Worm (Caenorhabditis elegans) whole organism, L2 larva: ENCODE data around the gene srg-16.

Source experiments
- alr-1 ChIP-seq: fragments of 150-350 bp; optimal IDR thresholded peaks from 2 replicates; lab custom pipeline; 2014; ENCODE audit warnings: missing biosample characterization, missing genetic modification characterization
- ceh-16 ChIP-seq: fragments of 150-350 bp; optimal IDR thresholded peaks from 2 replicates; lab custom pipeline; 2014; ENCODE audit warnings: missing biosample characterization, missing genetic modification characterization
- dmd-4 ChIP-seq: sonication (generic microtip); optimal IDR thresholded peaks from 2 replicates; lab custom pipeline; 2017; ENCODE audit warnings: missing biosample characterization, missing genetic modification characterization
- egl-27 ChIP-seq: sonication (generic microtip); optimal IDR thresholded peaks from 3 replicates; lab custom pipeline; 2017; ENCODE audit warnings: missing biosample characterization, missing genetic modification reagents, missing genetic modification characterization
- lin-39 ChIP-seq: fragments of 150-350 bp; optimal IDR thresholded peaks from 2 replicates; lab custom pipeline; 2014; ENCODE audit warnings: missing biosample characterization, missing genetic modification reagents, missing genetic modification characterization
- nhr-12 ChIP-seq: fragments of 150-350 bp; optimal IDR thresholded peaks from 2 replicates; lab custom pipeline; 2014; ENCODE audit warnings: missing biosample characterization, missing genetic modification characterization
- nhr-21 ChIP-seq: fragments of 150-350 bp; optimal IDR thresholded peaks from 2 replicates; lab custom pipeline; 2014; ENCODE audit warnings: missing biosample characterization, missing genetic modification characterization
- peb-1 ChIP-seq: fragments of 150-350 bp; optimal IDR thresholded peaks from 2 replicates; lab custom pipeline; 2014; ENCODE audit warnings: missing biosample characterization, missing genetic modification characterization
- sma-9 ChIP-seq, 2 experiments: fragments of 150-350 bp in 1 of 2; sonication (generic microtip) in 1 of 2; optimal IDR thresholded peaks; 2 replicates each; lab custom pipeline; 2014 to 2016; ENCODE audit warnings: missing genetic modification characterization in 2 of 2, mild to moderate bottlenecking in 1 of 2, missing biosample characterization in 1 of 2, missing compliant biosample characterization in 1 of 2, missing genetic modification reagents in 1 of 2, moderate library complexity in 1 of 2

DNA sequence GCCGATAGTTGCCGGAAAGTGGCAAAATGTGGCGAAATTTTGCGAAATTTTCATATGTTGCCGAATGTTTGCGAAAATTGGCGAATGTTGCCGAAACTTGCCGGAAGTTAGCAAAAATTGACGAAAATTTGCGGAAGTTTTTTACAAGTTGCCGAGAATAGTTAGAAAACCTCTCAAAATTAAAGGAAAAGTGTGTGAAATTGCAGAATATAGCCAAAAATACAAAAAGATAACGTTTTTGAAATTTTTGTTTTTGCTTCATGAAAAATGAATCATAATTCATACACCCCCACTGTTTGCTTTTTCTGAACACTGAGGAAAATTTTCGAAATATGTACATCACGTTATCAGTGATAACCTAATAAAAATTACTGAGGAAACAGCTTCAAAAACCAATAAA lies 14.7 kb downstream of the srg-16 start:
- TF ChIP-seq lin-39 = no peak
- TF ChIP-seq sma-9 (GFP tag; optimal IDR thresholded peaks at IDR 0.05; lab: Kevin White, UChicago) = no peak
- TF ChIP-seq sma-9 (tag; optimal IDR thresholded peaks at IDR 0.05; lab: Kevin White, UChicago) = no peak
- TF ChIP-seq nhr-12 (tag; lab: Kevin White, UChicago) = no peak
- TF ChIP-seq egl-27 (tag; lab: Kevin White, UChicago) = no peak
- TF ChIP-seq alr-1 (tag; lab: Kevin White, UChicago) = no peak
- no peak for TF ChIP-seq nhr-21 (tag; lab: Kevin White, UChicago)
- TF ChIP-seq ceh-16 (tag; lab: Kevin White, UChicago) = no peak
- TF ChIP-seq peb-1 (tag; lab: Kevin White, UChicago) = no peak
- TF ChIP-seq dmd-4 = no peak
